Worm (Caenorhabditis elegans) whole organism, L4 larva: ENCODE measurements around the gene hil-3.

Source experiments
- F44E2.7 ChIP-seq: fragments of 200-800 bp; sonication (Bioruptor generic); IDR thresholded peaks from 2 replicates; pipeline ENCODE4 v2.1.2; 2022; ENCODE audit warnings: missing genetic modification characterization, missing compliant biosample characterization
- R02D3.7 ChIP-seq: fragments of 150-350 bp; sonication (generic microtip); optimal IDR thresholded peaks from 3 replicates; lab custom pipeline; 2014; ENCODE audit warnings: missing biosample characterization, missing genetic modification characterization
- T20F7.1 ChIP-seq: fragments of 200-800 bp; sonication (Bioruptor generic); optimal IDR thresholded peaks from 2 replicates; lab custom pipeline; 2018; ENCODE audit warnings: mild to moderate bottlenecking, missing genetic modification characterization, missing compliant biosample characterization
- Y105C5A.15 ChIP-seq: fragments of 200-800 bp; sonication (Bioruptor generic); IDR thresholded peaks from 2 replicates; pipeline ENCODE4 v1.3.6; 2022; ENCODE audit warnings: missing genetic modification characterization, missing compliant biosample characterization
- aha-1 ChIP-seq: fragments of 150-350 bp; peaks from one replicate; lab custom pipeline; 2014; ENCODE audit warnings: missing biosample characterization, missing genetic modification characterization
- attf-4 ChIP-seq: sonication (generic microtip); optimal IDR thresholded peaks from 3 replicates; lab custom pipeline; 2017; ENCODE audit warnings: missing biosample characterization, missing genetic modification characterization
- ceh-32 ChIP-seq: sonication (generic microtip); optimal IDR thresholded peaks from 2 replicates; lab custom pipeline; 2016; ENCODE audit warnings: mild to moderate bottlenecking, missing genetic modification characterization, missing compliant biosample characterization; ENCODE audit not compliant: poor library complexity
- ceh-62 ChIP-seq: sonication (generic microtip); optimal IDR thresholded peaks from 2 replicates; lab custom pipeline; 2017; ENCODE audit warnings: missing biosample characterization, missing genetic modification characterization
- ceh-82 ChIP-seq: sonication (generic microtip); optimal IDR thresholded peaks from 2 replicates; lab custom pipeline; 2017; ENCODE audit warnings: missing biosample characterization, missing genetic modification characterization
- ces-1 ChIP-seq: fragments of 150-350 bp; sonication (generic microtip); optimal IDR thresholded peaks from 4 replicates; lab custom pipeline; 2014; ENCODE audit warnings: missing biosample characterization, missing genetic modification reagents, missing genetic modification characterization
- cey-2 ChIP-seq: sonication (generic microtip); optimal IDR thresholded peaks from 3 replicates; lab custom pipeline; 2017; ENCODE audit warnings: missing genetic modification characterization, mild to moderate bottlenecking, missing compliant biosample characterization, antibody characterized with exemption, borderline replicate concordance; ENCODE audit not compliant: insufficient read depth
- daf-16 ChIP-seq, 3 experiments: sonication (generic microtip); optimal IDR thresholded peaks; 2 replicates each; lab custom pipeline; 2016 to 2017; ENCODE audit warnings: missing genetic modification characterization in 3 of 3, missing genetic modification reagents in 3 of 3, mild to moderate bottlenecking in 2 of 3, missing compliant biosample characterization in 2 of 3, missing biosample characterization in 1 of 3, moderate library complexity in 1 of 3
- daf-19 ChIP-seq: fragments of 200-800 bp; sonication (Bioruptor generic); conservative IDR thresholded peaks from 2 replicates; pipeline ENCODE4 v1.3.6; 2022; ENCODE audit warnings: missing genetic modification characterization, missing compliant biosample characterization
- dmd-6 ChIP-seq: fragments of 200-800 bp; sonication (Bioruptor generic); IDR thresholded peaks from 2 replicates; pipeline ENCODE4 v1.3.6; 2022; ENCODE audit warnings: missing genetic modification reagents, missing genetic modification characterization, missing compliant biosample characterization
- dmd-8 ChIP-seq: fragments of 200-800 bp; sonication (Bioruptor generic); IDR thresholded peaks from 2 replicates; pipeline ENCODE4 v1.3.6; 2022; ENCODE audit warnings: missing genetic modification characterization, missing compliant biosample characterization
- dpl-1 ChIP-seq: fragments of 150-350 bp; optimal IDR thresholded peaks from 2 replicates; lab custom pipeline; 2014; ENCODE audit warnings: missing biosample characterization, missing genetic modification reagents, missing genetic modification characterization
- duxl-1 ChIP-seq: sonication (generic microtip); optimal IDR thresholded peaks from 2 replicates; lab custom pipeline; 2016; ENCODE audit warnings: mild to moderate bottlenecking, missing genetic modification characterization, moderate library complexity, missing compliant biosample characterization; ENCODE audit not compliant: poor library complexity
- dve-1 ChIP-seq: sonication (generic microtip); optimal IDR thresholded peaks from 2 replicates; lab custom pipeline; 2017; ENCODE audit warnings: antibody characterized with exemption, mild to moderate bottlenecking, missing genetic modification characterization, missing compliant biosample characterization; ENCODE audit not compliant: insufficient read depth
- fkh-10 ChIP-seq: fragments of 150-350 bp; optimal IDR thresholded peaks from 2 replicates; lab custom pipeline; 2014; ENCODE audit warnings: missing biosample characterization, missing genetic modification reagents, missing genetic modification characterization
- hlh-11 ChIP-seq: fragments of 200-800 bp; sonication (Bioruptor generic); optimal IDR thresholded peaks from 2 replicates; lab custom pipeline; 2018; ENCODE audit warnings: mild to moderate bottlenecking, missing genetic modification characterization, missing compliant biosample characterization
- hlh-30 ChIP-seq: sonication (generic microtip); optimal IDR thresholded peaks from 2 replicates; lab custom pipeline; 2017; ENCODE audit warnings: antibody characterized with exemption, mild to moderate bottlenecking, missing genetic modification characterization, missing compliant biosample characterization; ENCODE audit not compliant: insufficient read depth
- hmg-1.1 ChIP-seq: fragments of 200-800 bp; sonication (Bioruptor generic); IDR thresholded peaks from 2 replicates; pipeline ENCODE4 v1.3.6; 2022; ENCODE audit warnings: missing genetic modification reagents, missing genetic modification characterization, missing compliant biosample characterization
- lim-7 ChIP-seq: fragments of 200-800 bp; sonication (Bioruptor generic); IDR thresholded peaks from 2 replicates; pipeline ENCODE4 v1.3.6; 2022; ENCODE audit warnings: missing genetic modification characterization, missing compliant biosample characterization
- lin-13 ChIP-seq: fragments of 150-350 bp; optimal IDR thresholded peaks from 2 replicates; lab custom pipeline; 2014; ENCODE audit warnings: missing biosample characterization, missing genetic modification reagents, missing genetic modification characterization
- lin-38 ChIP-seq: fragments of 200-800 bp; sonication (Bioruptor generic); IDR thresholded peaks from 2 replicates; pipeline ENCODE4 v1.3.6; 2022; ENCODE audit warnings: missing genetic modification reagents, missing genetic modification characterization, missing compliant biosample characterization
- lin-39 ChIP-seq: fragments of 150-350 bp; optimal IDR thresholded peaks from 2 replicates; lab custom pipeline; 2014; ENCODE audit warnings: missing biosample characterization, missing genetic modification reagents, missing genetic modification characterization
- lsy-2 ChIP-seq, 2 experiments: fragments of 150-350 bp in 1 of 2; sonication (generic microtip) in 1 of 2; optimal IDR thresholded peaks; 2 replicates each; lab custom pipeline; 2014 to 2017; ENCODE audit warnings: missing biosample characterization in 2 of 2, missing genetic modification characterization in 2 of 2
- madf-9 ChIP-seq: fragments of 200-800 bp; sonication (Bioruptor generic); conservative IDR thresholded peaks from 2 replicates; pipeline ENCODE4 v1.3.6; 2022; ENCODE audit warnings: missing genetic modification reagents, missing genetic modification characterization, missing compliant biosample characterization
- mep-1 ChIP-seq: fragments of 150-350 bp; sonication (generic microtip); optimal IDR thresholded peaks from 3 replicates; lab custom pipeline; 2014; ENCODE audit warnings: missing biosample characterization, missing genetic modification characterization
- mes-2 ChIP-seq: sonication (generic microtip); optimal IDR thresholded peaks from 2 replicates; lab custom pipeline; 2016; ENCODE audit warnings: missing genotype, mild to moderate bottlenecking, missing genetic modification characterization, missing compliant biosample characterization; ENCODE audit not compliant: poor library complexity, severe bottlenecking
- nhr-102 ChIP-seq: sonication (generic microtip); optimal IDR thresholded peaks from 2 replicates; lab custom pipeline; 2016; ENCODE audit warnings: mild to moderate bottlenecking, missing genetic modification characterization, moderate library complexity, missing compliant biosample characterization
- nhr-11 ChIP-seq: fragments of 150-350 bp; optimal IDR thresholded peaks from 2 replicates; lab custom pipeline; 2014; ENCODE audit warnings: missing biosample characterization, missing genetic modification characterization
- nhr-111 ChIP-seq: fragments of 200-800 bp; sonication (Bioruptor generic); optimal IDR thresholded peaks from 2 replicates; lab custom pipeline; 2018; ENCODE audit warnings: mild to moderate bottlenecking, missing genetic modification characterization, missing compliant biosample characterization
- nhr-48 ChIP-seq: sonication (generic microtip); optimal IDR thresholded peaks from 2 replicates; lab custom pipeline; 2016; ENCODE audit warnings: mild to moderate bottlenecking, missing genetic modification characterization, missing compliant biosample characterization
- nhr-6 ChIP-seq: fragments of 150-350 bp; optimal IDR thresholded peaks from 2 replicates; lab custom pipeline; 2014; ENCODE audit warnings: missing biosample characterization, missing genetic modification characterization
- nhr-76 ChIP-seq: fragments of 150-350 bp; optimal IDR thresholded peaks from 2 replicates; lab custom pipeline; 2014; ENCODE audit warnings: missing biosample characterization, missing genetic modification characterization
- nhr-77 ChIP-seq: fragments of 150-350 bp; optimal IDR thresholded peaks from 2 replicates; lab custom pipeline; 2014; ENCODE audit warnings: missing biosample characterization, missing genetic modification characterization
- pha-4 ChIP-seq, 2 experiments: fragments of 150-350 bp in 1 of 2; fragments of 200-800 bp in 1 of 2; sonication (Bioruptor generic) in 1 of 2; IDR thresholded peaks in 1 of 2; optimal IDR thresholded peaks in 1 of 2; 2 replicates each; pipeline versions ENCODE4 v1.3.6 to Lab custom; 2014 to 2022; ENCODE audit warnings: missing genetic modification characterization in 2 of 2, missing genetic modification reagents in 2 of 2, missing biosample characterization in 1 of 2, missing compliant biosample characterization in 1 of 2
- php-3 ChIP-seq: fragments of 200-800 bp; sonication (Bioruptor generic); IDR thresholded peaks from 2 replicates; pipeline ENCODE4 v1.3.6; 2022; ENCODE audit warnings: missing genetic modification reagents, missing genetic modification characterization, missing compliant biosample characterization
- rbr-2 ChIP-seq: sonication (generic microtip); optimal IDR thresholded peaks from 2 replicates; lab custom pipeline; 2016; ENCODE audit warnings: missing genotype, missing genetic modification characterization, missing compliant biosample characterization
- skn-1 ChIP-seq: fragments of 150-350 bp; optimal IDR thresholded peaks from 2 replicates; lab custom pipeline; 2014; ENCODE audit warnings: missing biosample characterization, missing genetic modification characterization
- snpc-1.2 ChIP-seq: fragments of 200-800 bp; sonication (Bioruptor generic); IDR thresholded peaks from 2 replicates; pipeline ENCODE4 v1.3.6; 2022; ENCODE audit warnings: missing genetic modification reagents, missing genetic modification characterization, missing compliant biosample characterization
- spr-3 ChIP-seq: fragments of 200-800 bp; sonication (Bioruptor generic); optimal IDR thresholded peaks from 2 replicates; lab custom pipeline; 2018; ENCODE audit warnings: mild to moderate bottlenecking, missing genetic modification characterization, missing compliant biosample characterization
- tag-97 ChIP-seq: fragments of 200-800 bp; sonication (Bioruptor generic); IDR thresholded peaks from 2 replicates; pipeline ENCODE4 v1.3.6; 2022; ENCODE audit warnings: missing genetic modification characterization, missing compliant biosample characterization
- unc-62 ChIP-seq, 3 experiments: fragments of 150-350 bp in 1 of 3; sonication (generic microtip); optimal IDR thresholded peaks in 2 of 3; peaks in 1 of 3; 1 replicate in 1 of 3; 2 replicates in 2 of 3; lab custom pipeline; 2014 to 2017; ENCODE audit warnings: missing biosample characterization in 3 of 3, missing genetic modification characterization in 3 of 3, missing genetic modification reagents in 3 of 3, missing genotype in 1 of 3
- zip-2 ChIP-seq: fragments of 150-350 bp; optimal IDR thresholded peaks from 2 replicates; lab custom pipeline; 2014; ENCODE audit warnings: missing biosample characterization, missing genetic modification characterization
- ztf-11 ChIP-seq: fragments of 150-350 bp; optimal IDR thresholded peaks from 2 replicates; lab custom pipeline; 2014; ENCODE audit warnings: missing biosample characterization, missing genetic modification characterization

Gene hil-3

ce11 chrX:8156502-8156901, 2.5 kb upstream of the hil-3 start (continued):
- no peak for TF ChIP-seq cey-2 (tag; lab: Kevin White, UChicago)
- TF ChIP-seq fkh-10 = no peak
- TF ChIP-seq dmd-8 (GFP tag; lab: Robert Waterston, UW) = 0 out of 2 replicates have a peak, but pooled peaks have one; percentile 60
- TF ChIP-seq snpc-1.2 (GFP tag; lab: Robert Waterston, UW) = peak; percentile 73
- peak; percentile 71; the same call in 1 of the 2 replicates for TF ChIP-seq pha-4 (GFP tag; IDR thresholded peaks at IDR 0.05; lab: Robert Waterston, UW)
- TF ChIP-seq pha-4 (tag; optimal IDR thresholded peaks at IDR 0.05; lab: Kevin White, UChicago) = no peak
- no peak for TF ChIP-seq lin-39 (tag; lab: Kevin White, UChicago)

- TF ChIP-seq ztf-11 (tag; lab: Kevin White, UChicago) = no peak
- TF ChIP-seq mep-1 = peak; percentile 74
- TF ChIP-seq hlh-30 (tag; lab: Kevin White, UChicago) = peak; percentile 38
- peak; percentile 27; the same call in 1 of the 2 replicates for TF ChIP-seq dmd-6 (GFP tag; lab: Robert Waterston, UW)
- TF ChIP-seq aha-1 (tag; lab: Kevin White, UChicago) = peak; percentile 94
- TF ChIP-seq lin-38 = no peak
- peak; percentile 83 for TF ChIP-seq dve-1 (tag; lab: Kevin White, UChicago)
- TF ChIP-seq hlh-11 (tag; lab: Kevin White, UChicago) = peak; percentile 55
- TF ChIP-seq skn-1 (tag; lab: Kevin White, UChicago) = no peak
- TF ChIP-seq rbr-2 (tag; lab: Kevin White, UChicago) = peak; percentile 53
- no peak for TF ChIP-seq nhr-48 (tag; lab: Kevin White, UChicago)
- TF ChIP-seq hmg-1.1 (GFP tag; lab: Robert Waterston, UW) = peak; percentile 13; the same call in 1 of the 2 replicates
- TF ChIP-seq lsy-2 (tag; optimal IDR thresholded peaks at IDR 0.05; lab: Kevin White, UChicago) = peak; percentile 20 to 57
- no peak for TF ChIP-seq tag-97 (GFP tag; lab: Robert Waterston, UW)
- TF ChIP-seq nhr-11 (tag; lab: Kevin White, UChicago) = no peak
- peak in 1 of 2 experiments; percentile 51 for TF ChIP-seq unc-62 (GFP tag; optimal IDR thresholded peaks at IDR 0.05 in 1 of 2; lab: Kevin White, UChicago)
- TF ChIP-seq unc-62 (tag; optimal IDR thresholded peaks at IDR 0.05; lab: Kevin White, UChicago) = no peak
- TF ChIP-seq madf-9 (GFP tag; lab: Robert Waterston, UW) = 0 out of 2 replicates have a peak, but pooled peaks have one; percentile 21
- TF ChIP-seq nhr-111 (GFP tag; lab: Kevin White, UChicago) = no peak
- TF ChIP-seq nhr-102 = peak; percentile 24
- TF ChIP-seq mes-2 = peak; percentile 61
- no peak for TF ChIP-seq ceh-62 (tag; lab: Kevin White, UChicago)
- no peak for TF ChIP-seq nhr-76 (tag; lab: Kevin White, UChicago)
- TF ChIP-seq ceh-82 = no peak
- no peak for TF ChIP-seq duxl-1
- TF ChIP-seq attf-4 (tag; lab: Kevin White, UChicago) = no peak
Observed at ce11 chrX:8157132-8157531, 1.8 kb upstream of the hil-3 start.

ce11 chrX:8160016-8160415, 1.0 kb downstream of the hil-3 start:
- TF ChIP-seq spr-3 (GFP tag; lab: Kevin White, UChicago) = no peak
- TF ChIP-seq lin-13 (GFP tag; lab: Kevin White, UChicago) = no peak
- no peak for TF ChIP-seq ces-1 (GFP tag; lab: Kevin White, UChicago)
- no peak for TF ChIP-seq daf-19
- no peak for TF ChIP-seq T20F7.1 (GFP tag; lab: Kevin White, UChicago)
- TF ChIP-seq ceh-82 = no peak
- no peak for TF ChIP-seq F44E2.7 (GFP tag; lab: Robert Waterston, UW)
- TF ChIP-seq nhr-76 (tag; lab: Kevin White, UChicago) = no peak
- no peak for TF ChIP-seq nhr-6 (tag; lab: Kevin White, UChicago)
- TF ChIP-seq hmg-1.1 (GFP tag; lab: Robert Waterston, UW) = no peak
- TF ChIP-seq mep-1 = peak; percentile 55
- peak; percentile 27 for TF ChIP-seq hlh-30 (tag; lab: Kevin White, UChicago)
- TF ChIP-seq php-3 (GFP tag; lab: Robert Waterston, UW) = no peak
- TF ChIP-seq ceh-32 (tag; lab: Kevin White, UChicago) = no peak
- TF ChIP-seq aha-1 (tag; lab: Kevin White, UChicago) = no peak
- TF ChIP-seq zip-2 (tag; lab: Kevin White, UChicago) = no peak
- no peak for TF ChIP-seq nhr-77 (tag; lab: Kevin White, UChicago)
- no peak for TF ChIP-seq lin-38
- no peak for TF ChIP-seq Y105C5A.15
- TF ChIP-seq dpl-1 (GFP tag; lab: Kevin White, UChicago) = no peak
- no peak for TF ChIP-seq daf-16 (GFP tag; optimal IDR thresholded peaks at IDR 0.05; lab: Kevin White, UChicago)
- TF ChIP-seq daf-16 (tag; optimal IDR thresholded peaks at IDR 0.05; lab: Kevin White, UChicago) = peak; percentile 39
- no peak for TF ChIP-seq R02D3.7 (tag; lab: Kevin White, UChicago)
- TF ChIP-seq lim-7 = no peak
